Worm (Caenorhabditis elegans) whole organism, L4 larva: ENCODE data around the gene Y46B2A.3.

Experiments
- D1046.2 ChIP-seq: fragments of 200-800 bp; sonication (Bioruptor generic); IDR thresholded peaks from 2 replicates; pipeline ENCODE4 v1.3.6; 2022; ENCODE audit warnings: missing genetic modification characterization, missing compliant biosample characterization
- attf-4 ChIP-seq: sonication (generic microtip); optimal IDR thresholded peaks from 3 replicates; lab custom pipeline; 2017; ENCODE audit warnings: missing biosample characterization, missing genetic modification characterization
- mdl-1 ChIP-seq, 2 experiments: fragments of 150-350 bp in 1 of 2; sonication (generic microtip) in 1 of 2; optimal IDR thresholded peaks; 2 replicates each; lab custom pipeline; 2014 to 2017; ENCODE audit warnings: missing biosample characterization in 2 of 2, missing genetic modification characterization in 2 of 2
- nhr-11 ChIP-seq: fragments of 150-350 bp; optimal IDR thresholded peaks from 2 replicates; lab custom pipeline; 2014; ENCODE audit warnings: missing biosample characterization, missing genetic modification characterization
- snpc-4 ChIP-seq: fragments of 150-350 bp; optimal IDR thresholded peaks from 2 replicates; lab custom pipeline; 2014; ENCODE audit warnings: missing biosample characterization, missing genetic modification characterization
- zag-1 ChIP-seq: fragments of 150-350 bp; optimal IDR thresholded peaks from 2 replicates; lab custom pipeline; 2014; ENCODE audit warnings: missing biosample characterization, missing genetic modification characterization
- ztf-11 ChIP-seq: fragments of 150-350 bp; optimal IDR thresholded peaks from 2 replicates; lab custom pipeline; 2014; ENCODE audit warnings: missing biosample characterization, missing genetic modification characterization

- TF ChIP-seq D1046.2 (GFP tag; lab: Robert Waterston, UW) (no peak), attf-4 (tag; lab: Kevin White, UChicago) (no peak), snpc-4 (tag; lab: Kevin White, UChicago) (no peak), zag-1 (tag; lab: Kevin White, UChicago) (no peak), ztf-11 (no peak), nhr-11 (no peak), mdl-1 (tag; optimal IDR thresholded peaks at IDR 0.05; lab: Kevin White, UChicago) (no peak)
Observed at ce11 chrII:880666-881226, 14.0 kb upstream of the Y46B2A.3 start.
